Fruit fly (Drosophila melanogaster) whole organism, wandering third instar larva: Measurements from ENCODE around the gene obst-E.
A peak's percentile ranks its signal among the peaks of the same experiment; 100 is the strongest.

Source experiments
- Abd-B ChIP-seq: fragments of >200 bp; optimal IDR thresholded peaks from 2 replicates; lab custom pipeline; 2017; ENCODE audit warnings: missing biosample characterization, missing genetic modification characterization
- Myc ChIP-seq: fragments of >200 bp; optimal IDR thresholded peaks from 2 replicates; lab custom pipeline; 2017
- Rel ChIP-seq, 2 experiments: fragments of 200-800 bp; sonication (Bioruptor generic) in 1 of 2; optimal IDR thresholded peaks; 2 replicates in 1 of 2; 3 replicates in 1 of 2; lab custom pipeline; 2016 to 2019; ENCODE audit warnings: mild to moderate bottlenecking in 2 of 2, missing biosample characterization in 2 of 2, missing genetic modification characterization in 2 of 2, moderate library complexity in 1 of 2
- br ChIP-seq: fragments of 200-800 bp; sonication (Bioruptor generic); optimal IDR thresholded peaks from 2 replicates; lab custom pipeline; 2016; ENCODE audit warnings: missing biosample characterization, missing genetic modification characterization
- dl ChIP-seq, 2 experiments: fragments of 175-275, 200-275 bp in 1 of 2; fragments of 200-275 bp in 1 of 2; sonication (Bioruptor generic); optimal IDR thresholded peaks; lab custom pipeline; 2018; ENCODE audit warnings: mild to moderate bottlenecking in 2 of 2, missing biosample characterization in 2 of 2, missing genetic modification characterization in 2 of 2, moderate library complexity in 2 of 2; ENCODE audit not compliant: partially characterized antibody in 2 of 2, insufficient read depth in 1 of 2
- foxo ChIP-seq, 2 experiments: fragments of 200-800 bp; sonication (Bioruptor generic); optimal IDR thresholded peaks; 2 replicates in 1 of 2; 3 replicates in 1 of 2; lab custom pipeline; 2016 to 2017; ENCODE audit warnings: missing biosample characterization in 2 of 2, missing genetic modification characterization in 2 of 2
- h ChIP-seq: fragments of 200-800 bp; sonication (Bioruptor generic); optimal IDR thresholded peaks from 3 replicates; lab custom pipeline; 2016; ENCODE audit warnings: missing biosample characterization, mild to moderate bottlenecking, missing genetic modification characterization
- rgr ChIP-seq: fragments of 200-800 bp; sonication (Bioruptor generic); optimal IDR thresholded peaks from 3 replicates; lab custom pipeline; 2016; ENCODE audit warnings: missing biosample characterization, mild to moderate bottlenecking, missing genetic modification characterization
- sage ChIP-seq: fragments of 200-800 bp; sonication (Bioruptor generic); optimal IDR thresholded peaks from 2 replicates; lab custom pipeline; 2016; ENCODE audit warnings: missing biosample characterization, mild to moderate bottlenecking, missing genetic modification characterization

obst-E gene

dm6 chr2L:5720407-5721228 lies 45.3 kb downstream of the obst-E start, which contains the start of the genes CG11149 and sip1:
Gene CG11149 (minus strand): TSS chr2L:5720899.
Gene sip1 (plus strand): TSS chr2L:5721051.
- no peak for TF ChIP-seq Rel (GFP tag; optimal IDR thresholded peaks at IDR 0.05; lab: Kevin White, UChicago)
- TF ChIP-seq Rel (tag; optimal IDR thresholded peaks at IDR 0.05; lab: Kevin White, UChicago): peak; percentile 14
- peak; percentile 18 for TF ChIP-seq br (GFP tag; lab: Kevin White, UChicago)
- TF ChIP-seq sage (GFP tag; lab: Kevin White, UChicago): no peak
- TF ChIP-seq Myc: peak; percentile 15

- no peak for TF ChIP-seq h (GFP tag; lab: Kevin White, UChicago)
- TF ChIP-seq Abd-B (GFP tag; lab: Kevin White, UChicago): no peak
- TF ChIP-seq foxo (GFP tag; optimal IDR thresholded peaks at IDR 0.05; lab: Kevin White, UChicago): no peak
- TF ChIP-seq rgr (GFP tag; lab: Kevin White, UChicago): no peak
- no peak for TF ChIP-seq dl (GFP tag; optimal IDR thresholded peaks at IDR 0.05; lab: Kevin White, UChicago; ENCODE audit: insufficient read depth in 1 of 2, partially characterized antibody in 2 of 2)
Measured at dm6 chr2L:5716580-5716979, 49.4 kb downstream of the obst-E start, which contains the start of the genes CG14007 and CG34011. Gene CG14007 (minus strand): TSS chr2L:5716680. Gene CG34011 (plus strand): TSS chr2L:5716701.
